Worm (Caenorhabditis elegans) whole organism, dauer: Measurements from ENCODE around the gene B0218.5.

Experiments
- unc-62 ChIP-seq: sonication (generic microtip); optimal IDR thresholded peaks from 2 replicates; lab custom pipeline; 2017; ENCODE audit warnings: missing biosample characterization, missing genetic modification reagents, missing genetic modification characterization

The B0218.5 gene

ce11 chrIV:8171376-8171775 lies 14.3 kb upstream of the B0218.5 start:
- TF ChIP-seq unc-62 (GFP tag; lab: Kevin White, UChicago): no peak

ce11 chrIV:8170264-8170663 lies 13.2 kb upstream of the B0218.5 start:
- no peak for TF ChIP-seq unc-62 (GFP tag; lab: Kevin White, UChicago)

ce11 chrIV:8169674-8170073 lies 12.6 kb upstream of the B0218.5 start, which contains the start of gene C07G1.15:
TSS of gene C07G1.15 (plus strand) at chrIV:8169974.
- no peak for TF ChIP-seq unc-62 (GFP tag; lab: Kevin White, UChicago)

ce11 chrIV:8168660-8169059 lies 11.6 kb upstream of the B0218.5 start, which contains the start of gene clec-52:
TSS of gene clec-52 (minus strand) at chrIV:8168760.
- no peak for TF ChIP-seq unc-62 (GFP tag; lab: Kevin White, UChicago)

ce11 chrIV:8165950-8166349 lies 8.9 kb upstream of the B0218.5 start, which contains the start of gene B0218.7:
TSS of gene B0218.7 (minus strand) at chrIV:8166050.
- no peak for TF ChIP-seq unc-62 (GFP tag; lab: Kevin White, UChicago)

ce11 chrIV:8164515-8164914 lies 7.5 kb upstream of the B0218.5 start:
- no peak for TF ChIP-seq unc-62 (GFP tag; lab: Kevin White, UChicago)

ce11 chrIV:8163687-8164086 lies 6.6 kb upstream of the B0218.5 start, which contains the start of gene clec-51:
TSS of gene clec-51 (minus strand) at chrIV:8163800.
- TF ChIP-seq unc-62 (GFP tag; lab: Kevin White, UChicago): no peak

- no peak for TF ChIP-seq unc-62 (GFP tag; lab: Kevin White, UChicago)
These were observed 4.7 kb upstream of the B0218.5 start for ce11 chrIV:8161774-8162173.

ce11 chrIV:8159995-8160394 lies 2.9 kb upstream of the B0218.5 start:
- TF ChIP-seq unc-62 (GFP tag; lab: Kevin White, UChicago): no peak

ce11 chrIV:8159087-8159486 lies 2.0 kb upstream of the B0218.5 start, which contains the start of gene faah-1:
TSS of gene faah-1 (plus strand) at chrIV:8159387.
- TF ChIP-seq unc-62 (GFP tag; lab: Kevin White, UChicago): no peak

- no peak for TF ChIP-seq unc-62 (GFP tag; lab: Kevin White, UChicago)
These were observed 2.1 kb downstream of the B0218.5 start for ce11 chrIV:8154966-8155365.

ce11 chrIV:8153163-8153562 lies 3.9 kb downstream of the B0218.5 start:
- TF ChIP-seq unc-62 (GFP tag; lab: Kevin White, UChicago): no peak

ce11 chrIV:8152688-8153087 lies 4.4 kb downstream of the B0218.5 start:
- TF ChIP-seq unc-62 (GFP tag; lab: Kevin White, UChicago): no peak

- no peak for TF ChIP-seq unc-62 (GFP tag; lab: Kevin White, UChicago)
These were observed 4.9 kb downstream of the B0218.5 start, which contains the start of gene faah-2 for ce11 chrIV:8152145-8152544. TSS of gene faah-2 (plus strand) at chrIV:8152445.

- TF ChIP-seq unc-62 (GFP tag; lab: Kevin White, UChicago): no peak
These were observed 5.3 kb downstream of the B0218.5 start for ce11 chrIV:8151721-8152120.

ce11 chrIV:8148494-8148893 lies 8.6 kb downstream of the B0218.5 start, which contains the start of gene pmk-1:
TSS of gene pmk-1 (plus strand) at chrIV:8148794.
- no peak for TF ChIP-seq unc-62 (GFP tag; lab: Kevin White, UChicago)

ce11 chrIV:8146283-8146682 lies 10.8 kb downstream of the B0218.5 start:
- TF ChIP-seq unc-62 (GFP tag; lab: Kevin White, UChicago): no peak

- TF ChIP-seq unc-62 (GFP tag; lab: Kevin White, UChicago): no peak
These were observed 12.7 kb downstream of the B0218.5 start for ce11 chrIV:8144341-8144740.
